Fruit fly (Drosophila melanogaster): ENCODE results near the gene Mkp.

Gene Mkp

DNA sequence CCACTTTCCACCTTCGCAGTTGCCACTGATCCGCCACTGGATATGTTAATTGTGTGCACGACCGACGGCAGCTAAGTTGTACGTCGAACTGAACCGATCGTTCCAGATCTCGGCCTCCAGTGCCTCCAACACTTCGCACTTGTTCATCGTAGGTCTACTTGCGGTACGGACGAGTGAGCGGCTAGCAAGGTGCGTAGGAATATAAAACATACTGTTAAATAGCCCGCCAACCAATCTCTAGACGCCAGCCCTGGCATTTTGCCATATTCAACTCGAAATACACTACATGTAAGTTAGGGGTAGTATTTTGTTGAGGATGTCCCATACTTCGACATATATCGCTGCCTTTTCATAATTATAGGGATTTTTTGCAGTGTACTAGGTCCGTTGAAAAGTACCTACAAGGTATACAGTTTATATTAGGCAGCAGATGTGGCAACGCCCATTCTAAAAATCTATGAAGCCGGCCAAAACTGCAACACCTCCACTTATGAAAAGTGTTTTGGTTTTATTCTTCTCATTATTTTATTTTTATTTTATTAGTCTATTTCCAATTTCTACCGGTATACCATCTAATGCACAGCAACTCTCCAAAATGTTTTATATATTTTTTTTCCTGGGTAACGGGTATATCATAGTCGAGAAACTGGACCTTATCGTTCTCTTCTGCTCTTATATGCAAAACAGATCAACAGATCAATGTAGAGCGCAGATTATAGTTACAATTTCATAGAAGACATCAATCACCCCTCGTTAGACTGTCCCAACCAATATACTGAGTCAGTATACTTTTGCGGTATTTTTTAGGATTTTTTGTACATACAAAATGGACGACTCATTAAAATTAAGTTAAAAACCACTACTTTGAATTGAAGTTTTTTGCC is 38.9 kb upstream of the Mkp start, which contains the start of the genes pyx and CG33229 (continued):
- TF ChIP-seq CG16863 (GFP tag; optimal IDR thresholded peaks at IDR 0.05) (peak; percentile 70), CG14014 (GFP tag; IDR thresholded peaks at IDR 0.05) (peak; percentile 80), crol (GFP tag; IDR thresholded peaks at IDR 0.05) (0 out of 2 replicates have a peak, but pooled peaks have one; percentile 6), CG4617 (GFP tag; optimal IDR thresholded peaks at IDR 0.05; ENCODE audit: borderline replicate concordance) (peak; percentile 63), Hsf (GFP tag; optimal IDR thresholded peaks at IDR 0.05) (peak; percentile 94), Usf (GFP tag; optimal IDR thresholded peaks at IDR 0.05) (peak; percentile 86), CG14860 (GFP tag; IDR thresholded peaks at IDR 0.05; ENCODE audit: partially characterized antibody) (no peak), emc (GFP tag; optimal IDR thresholded peaks at IDR 0.05) (peak; percentile 57), ham (GFP tag; IDR thresholded peaks at IDR 0.05) (peak; percentile 18; the same call in 1 of the 2 replicates), Myb (GFP tag; optimal IDR thresholded peaks at IDR 0.05) (peak; percentile 59), Camta (GFP tag; optimal IDR thresholded peaks at IDR 0.05) (peak; percentile 80), Lim3 (GFP tag; IDR thresholded peaks at IDR 0.05) (no peak; the same call in 1 of the 2 replicates), run (tag; optimal IDR thresholded peaks at IDR 0.05) (no peak), CG13123 (GFP tag; optimal IDR thresholded peaks at IDR 0.05) (peak; percentile 79), E2f1 (GFP tag; IDR thresholded peaks at IDR 0.05) (peak; percentile 75), phol (tag; optimal IDR thresholded peaks at IDR 0.05) (peak; percentile 90), her (GFP tag; optimal IDR thresholded peaks at IDR 0.05) (peak; percentile 28), slou (GFP tag; optimal IDR thresholded peaks at IDR 0.05) (peak; percentile 76), H15 (GFP tag; IDR thresholded peaks at IDR 0.05) (peak; percentile 70; the same call in 1 of the 3 replicates), Hr3 (GFP tag; optimal IDR thresholded peaks at IDR 0.05) (peak; percentile 87), ftz-f1 (GFP tag; optimal IDR thresholded peaks at IDR 0.05) (peak; percentile 27), CG17361 (GFP tag; IDR thresholded peaks at IDR 0.05) (peak; percentile 95), CG11398 (GFP tag; optimal IDR thresholded peaks at IDR 0.05) (no peak), zf30C (GFP tag; optimal IDR thresholded peaks at IDR 0.05) (peak; percentile 93), D (optimal IDR thresholded peaks at IDR 0.05) (no peak), D (GFP tag; optimal IDR thresholded peaks at IDR 0.05) (peak; percentile 76), CG4328 (GFP tag; optimal IDR thresholded peaks at IDR 0.05) (peak; percentile 77), CG7372 (GFP tag; IDR thresholded peaks at IDR 0.05) (peak; percentile 87), kay (GFP tag; optimal IDR thresholded peaks at IDR 0.05) (peak; percentile 68), cg (GFP tag; optimal IDR thresholded peaks at IDR 0.05) (no peak), bowl (GFP tag; IDR thresholded peaks at IDR 0.05) (0 out of 2 replicates have a peak, but pooled peaks have one; percentile 21), CG17829 (tag; optimal IDR thresholded peaks at IDR 0.05) (peak; percentile 71), Max (GFP tag; optimal IDR thresholded peaks at IDR 0.05) (peak; percentile 82), CG9727 (GFP tag; optimal IDR thresholded peaks at IDR 0.05) (peak; percentile 89), CG30020 (tag; optimal IDR thresholded peaks at IDR 0.05) (peak; percentile 59), CG17328 (GFP tag; IDR thresholded peaks at IDR 0.05) (peak; percentile 45; the same call in 1 of the 2 replicates), CG12744 (GFP tag; optimal IDR thresholded peaks at IDR 0.05) (peak; percentile 75), CG17385 (GFP tag; optimal IDR thresholded peaks at IDR 0.05) (peak; percentile 68), Eip74EF (GFP tag; optimal IDR thresholded peaks at IDR 0.05) (no peak), Med (GFP tag) (peak; percentile 95), Sry-δ (GFP tag; optimal IDR thresholded peaks at IDR 0.05) (peak; percentile 49), CG8281 (tag; optimal IDR thresholded peaks at IDR 0.05) (peak; percentile 69), CG9817 (tag; optimal IDR thresholded peaks at IDR 0.05) (peak; percentile 90), CG42726 (GFP tag; IDR thresholded peaks at IDR 0.05; ENCODE audit: partially characterized antibody) (no peak), ewg (GFP tag; optimal IDR thresholded peaks at IDR 0.05) (peak; percentile 66), Hmx (GFP tag; optimal IDR thresholded peaks at IDR 0.05) (peak; percentile 75), Neu2 (GFP tag; optimal IDR thresholded peaks at IDR 0.05; ENCODE audit: borderline replicate concordance) (peak; percentile 5), gcm (GFP tag; optimal IDR thresholded peaks at IDR 0.05) (peak; percentile 47)

Data from whole organism, embryonic.